Worm (Caenorhabditis elegans) whole organism, early embryonic: ENCODE results near the gene F26G5.1.

Source experiments
- B0310.2 ChIP-seq: sonication (generic microtip); optimal IDR thresholded peaks from 2 replicates; lab custom pipeline; 2016; ENCODE audit warnings: mild to moderate bottlenecking, missing genetic modification characterization, missing compliant biosample characterization
- aly-1 ChIP-seq: sonication (generic microtip); optimal IDR thresholded peaks from 2 replicates; lab custom pipeline; 2016; ENCODE audit warnings: missing genetic modification characterization, missing compliant biosample characterization
- ama-1 ChIP-seq: fragments of 150-350 bp; optimal IDR thresholded peaks from 2 replicates; lab custom pipeline; 2014
- ceh-36 ChIP-seq: sonication (generic microtip); optimal IDR thresholded peaks from 2 replicates; lab custom pipeline; 2016; ENCODE audit warnings: missing genetic modification characterization, inconsistent platforms, missing compliant biosample characterization
- flt-1 ChIP-seq: fragments of 200-800 bp; sonication (Bioruptor generic); IDR thresholded peaks from 2 replicates; pipeline ENCODE4 v1.3.6; 2022; ENCODE audit warnings: missing genetic modification characterization, missing compliant biosample characterization
- hmbx-1 ChIP-seq: sonication (generic microtip); optimal IDR thresholded peaks from 2 replicates; lab custom pipeline; 2016; ENCODE audit warnings: mild to moderate bottlenecking, missing genetic modification characterization, missing compliant biosample characterization
- sea-1 ChIP-seq: fragments of 200-800 bp; sonication (Bioruptor generic); conservative IDR thresholded peaks from 2 replicates; pipeline ENCODE4 v1.3.6; 2022; ENCODE audit warnings: missing genetic modification characterization, missing compliant biosample characterization

ce11 chrV:4951434-4951833 lies 23.8 kb upstream of the F26G5.1 start, which contains the start of gene str-207:
- TF ChIP-seq ama-1: no peak
- TF ChIP-seq B0310.2: no peak
- no peak for TF ChIP-seq ceh-36 (tag; lab: Kevin White, UChicago)
- no peak for TF ChIP-seq aly-1
- no peak for TF ChIP-seq hmbx-1 (tag; lab: Kevin White, UChicago)
- TF ChIP-seq flt-1 (GFP tag; lab: Robert Waterston, UW): no peak
- TF ChIP-seq sea-1 (GFP tag; lab: Robert Waterston, UW): no peak
